Fruit fly (Drosophila melanogaster): Measurements from ENCODE around the gene COX7AL.

The COX7AL gene

DNA sequence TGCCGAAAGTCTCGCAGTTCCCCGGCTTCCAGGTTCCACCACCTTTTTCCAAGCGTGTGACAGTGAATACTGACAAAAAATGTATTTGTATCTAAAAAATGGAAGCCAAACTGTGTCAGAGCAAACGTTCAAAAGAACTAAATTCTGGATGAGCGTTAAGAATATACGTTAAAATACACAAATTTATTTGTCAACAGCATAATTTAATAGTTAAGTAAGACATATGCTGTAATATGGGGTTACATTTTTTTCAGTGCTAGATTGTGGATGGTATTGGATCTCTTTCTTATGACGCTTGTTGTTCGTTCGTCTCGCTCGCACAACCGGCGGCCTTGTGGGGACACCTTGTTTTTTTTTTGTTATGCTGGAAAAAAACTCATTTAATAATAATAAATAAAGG, 12.1 kb downstream of the COX7AL start (continued):
- TF ChIP-seq esn (GFP tag; optimal IDR thresholded peaks at IDR 0.05) (peak; percentile 77), CG6808 (GFP tag; optimal IDR thresholded peaks at IDR 0.05) (peak; percentile 67), CG34406 (GFP tag; optimal IDR thresholded peaks at IDR 0.05) (peak; percentile 88), Smox (GFP tag; optimal IDR thresholded peaks at IDR 0.05) (peak; percentile 73), CG6854 (GFP tag; optimal IDR thresholded peaks at IDR 0.05) (peak; percentile 28), Sox15 (GFP tag; optimal IDR thresholded peaks at IDR 0.05) (peak; percentile 86), CG11762 (GFP tag; optimal IDR thresholded peaks at IDR 0.05; ENCODE audit: insufficient read depth) (peak; percentile 89), net (GFP tag; optimal IDR thresholded peaks at IDR 0.05) (peak; percentile 48), Blimp-1 (GFP tag; optimal IDR thresholded peaks at IDR 0.05) (no peak), Eip75B (GFP tag; optimal IDR thresholded peaks at IDR 0.05) (peak; percentile 86), CG8119 (GFP tag; IDR thresholded peaks at IDR 0.05) (peak; percentile 88), CG11902 (GFP tag; optimal IDR thresholded peaks at IDR 0.05) (peak; percentile 79), CG7368 (GFP tag; optimal IDR thresholded peaks at IDR 0.05) (peak; percentile 85), vri (GFP tag; optimal IDR thresholded peaks at IDR 0.05) (peak; percentile 50)

DNA sequence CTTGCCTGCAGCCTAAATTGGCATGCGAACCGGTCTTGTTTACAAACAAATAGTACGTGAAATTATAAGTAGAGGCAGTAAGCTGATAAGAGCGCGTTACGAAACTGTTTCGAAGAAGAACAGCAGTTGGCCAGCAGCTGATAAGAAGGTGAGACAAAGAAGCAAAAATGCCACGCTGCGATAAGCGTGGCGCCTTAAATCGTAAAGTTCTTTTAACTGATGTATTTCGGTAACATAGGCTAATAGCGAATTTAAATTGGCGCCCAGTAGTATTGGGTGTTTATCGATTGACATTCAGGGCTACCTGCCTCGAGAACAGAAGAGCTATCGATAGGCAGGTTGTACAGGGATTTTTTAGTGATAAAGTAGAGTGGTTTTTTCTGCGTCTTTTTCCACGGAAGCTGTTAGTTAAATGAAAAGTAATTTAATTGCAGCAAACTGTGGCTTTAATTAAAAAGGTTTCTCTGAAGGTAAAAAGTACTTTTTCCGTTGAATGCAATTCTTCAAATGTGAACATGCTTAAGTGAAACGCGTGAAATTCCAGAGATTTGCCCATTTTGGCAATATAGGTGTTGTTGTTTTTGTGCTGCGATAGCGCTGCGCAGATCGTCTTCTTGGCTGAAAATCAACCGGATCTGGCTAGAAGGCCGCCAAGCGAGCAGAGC, 13.3 kb downstream of the COX7AL start, which contains the start of gene stck:
stck (plus strand) TSS at position 353 of the 665 bp plus-strand sequence.
- no peak for TF ChIP-seq dac (GFP tag; optimal IDR thresholded peaks at IDR 0.05)
- no peak for TF ChIP-seq Hr38 (GFP tag; optimal IDR thresholded peaks at IDR 0.05)
- peak; percentile 5 for TF ChIP-seq Sox14 (GFP tag; optimal IDR thresholded peaks at IDR 0.05)
- peak; percentile 1 for TF ChIP-seq fkh (GFP tag; optimal IDR thresholded peaks at IDR 0.05)
- peak; percentile 86 for TF ChIP-seq vri (GFP tag; optimal IDR thresholded peaks at IDR 0.05)

DNA sequence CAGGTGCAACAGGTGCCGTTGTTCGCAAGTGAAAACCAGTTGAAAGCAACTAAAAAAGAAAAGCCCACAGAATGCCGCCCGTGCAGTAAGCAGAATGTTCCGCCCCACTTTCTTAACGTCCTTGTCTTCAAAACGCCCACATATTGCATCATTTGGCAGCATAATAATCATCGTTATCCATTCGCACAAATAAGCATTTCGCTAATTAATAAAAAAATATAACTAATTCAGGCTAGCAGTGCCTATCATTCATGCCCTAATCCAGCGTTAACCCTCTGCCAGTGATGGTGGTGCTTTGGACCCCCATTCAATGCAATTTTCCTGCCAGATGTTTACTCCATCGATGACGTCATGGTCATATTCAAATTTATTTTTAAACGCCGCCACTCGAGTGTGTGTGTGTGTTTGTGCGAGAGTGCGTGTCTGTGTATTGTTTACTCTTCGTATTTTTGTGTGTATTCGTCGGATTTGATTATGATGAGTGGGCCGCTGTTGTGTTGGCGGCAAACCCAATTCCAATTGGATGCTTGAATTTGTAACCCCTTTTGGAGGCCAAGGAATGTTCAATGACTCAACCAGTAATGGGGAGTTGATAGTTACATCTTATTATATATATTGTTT, 14.0 kb downstream of the COX7AL start:
- TF ChIP-seq Sox15 (GFP tag; optimal IDR thresholded peaks at IDR 0.05): no peak
- no peak for TF ChIP-seq CG8632 (GFP tag; optimal IDR thresholded peaks at IDR 0.05)
- TF ChIP-seq svp (GFP tag): peak; percentile 67
- TF ChIP-seq CG31627 (GFP tag; optimal IDR thresholded peaks at IDR 0.05): no peak
- no peak for TF ChIP-seq CG6792 (GFP tag; optimal IDR thresholded peaks at IDR 0.05)
- peak; percentile 90 for TF ChIP-seq fkh (GFP tag; optimal IDR thresholded peaks at IDR 0.05)
- peak; percentile 80 for TF ChIP-seq Eip78C (GFP tag)
- TF ChIP-seq net (GFP tag; optimal IDR thresholded peaks at IDR 0.05): peak; percentile 39
- no peak for TF ChIP-seq CG4318 (GFP tag; optimal IDR thresholded peaks at IDR 0.05)
- peak; percentile 86 for TF ChIP-seq vri (GFP tag; optimal IDR thresholded peaks at IDR 0.05)

DNA sequence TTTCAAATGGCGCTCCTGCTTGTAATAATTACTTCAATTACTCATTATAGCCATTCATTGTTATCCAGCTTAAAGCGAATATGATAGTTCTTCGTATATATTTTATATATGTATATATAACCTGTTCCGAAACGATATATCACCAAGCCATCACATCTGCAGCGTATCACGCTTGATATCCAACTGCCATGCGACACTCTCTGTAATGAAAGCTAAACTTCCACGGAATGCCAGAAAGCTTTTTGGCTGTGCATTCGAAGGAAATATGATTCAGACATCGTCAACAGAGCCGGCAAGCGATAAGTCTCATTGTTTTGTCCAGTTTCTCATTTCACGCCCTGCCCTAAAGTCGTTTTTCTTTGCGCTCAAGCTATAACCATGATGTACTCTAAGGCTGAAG, 14.5 kb downstream of the COX7AL start:
- TF ChIP-seq ss (GFP tag; optimal IDR thresholded peaks at IDR 0.05) (no peak), Hr4 (GFP tag; optimal IDR thresholded peaks at IDR 0.05) (no peak), Hr39 (GFP tag; optimal IDR thresholded peaks at IDR 0.05) (no peak), Eip78C (GFP tag) (peak; percentile 24)

DNA sequence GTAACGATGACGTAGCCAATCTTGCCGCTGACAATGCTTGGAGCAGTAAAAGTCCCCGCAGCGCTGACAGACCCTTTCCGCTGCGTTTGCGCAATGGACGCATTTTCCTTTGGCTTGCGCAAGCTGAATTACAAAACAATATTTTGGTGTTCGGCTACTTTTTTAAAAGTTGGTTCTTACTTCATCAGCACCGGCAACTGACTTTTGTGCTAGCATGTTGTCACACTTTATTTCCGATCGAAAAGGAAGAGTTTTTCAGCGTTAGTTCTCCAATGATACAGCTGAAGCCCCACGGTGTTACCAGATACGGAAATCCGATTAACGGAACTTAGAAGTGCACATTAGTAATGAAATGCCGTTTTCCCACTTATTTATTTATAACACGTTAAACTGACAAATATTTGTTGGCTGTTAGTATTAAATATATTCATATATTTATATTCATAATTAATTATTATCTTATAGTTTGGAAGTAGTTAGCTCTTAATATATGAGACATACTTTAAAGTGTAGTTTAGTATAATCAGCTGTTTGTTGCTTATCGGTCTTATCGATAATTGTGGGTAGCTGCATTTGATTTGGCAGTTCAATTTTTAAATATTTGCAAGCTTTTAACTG, 18.9 kb downstream of the COX7AL start, which contains the start of the genes Veneno and CG7963:
Veneno (minus strand) TSS at position 296 of the 618 bp plus-strand sequence.
CG7963 (plus strand) TSS at position 568 of the 618 bp plus-strand sequence.
- TF ChIP-seq CG34406 (GFP tag; optimal IDR thresholded peaks at IDR 0.05) (no peak), ss (GFP tag; optimal IDR thresholded peaks at IDR 0.05) (no peak), spab (GFP tag; optimal IDR thresholded peaks at IDR 0.05) (no peak), Ets96B (tag; optimal IDR thresholded peaks at IDR 0.05) (no peak), cyc (GFP tag; optimal IDR thresholded peaks at IDR 0.05) (no peak), CG31627 (GFP tag; optimal IDR thresholded peaks at IDR 0.05) (no peak), CG11902 (GFP tag; optimal IDR thresholded peaks at IDR 0.05) (no peak), CG10631 (GFP tag; optimal IDR thresholded peaks at IDR 0.05) (peak; percentile 35), svp (GFP tag) (peak; percentile 39), Ets21C (GFP tag; optimal IDR thresholded peaks at IDR 0.05) (no peak), Gug (GFP tag; IDR thresholded peaks at IDR 0.05) (no peak), CG6163 (GFP tag; IDR thresholded peaks at IDR 0.05) (no peak; the same call in 2 of the 3 replicates), achi (GFP tag; optimal IDR thresholded peaks at IDR 0.05) (no peak), vri (GFP tag; optimal IDR thresholded peaks at IDR 0.05) (no peak), CG15336 (GFP tag; IDR thresholded peaks at IDR 0.05) (no peak), Blimp-1 (GFP tag; optimal IDR thresholded peaks at IDR 0.05) (no peak)
